Fruit fly (Drosophila melanogaster) whole organism, embryonic: ENCODE data around the gene Dlip1.

Experiments used
- CG10209 ChIP-seq: fragments of 200-800 bp; sonication (Bioruptor generic); optimal IDR thresholded peaks from 3 replicates; lab custom pipeline; 2017; ENCODE audit warnings: missing biosample characterization, mild to moderate bottlenecking, missing genetic modification characterization, missing genetic modification reagents
- CG16779 ChIP-seq: fragments of 200-800 bp; sonication (Bioruptor generic); IDR thresholded peaks from 2 replicates; pipeline ENCODE4 v1.3.6; 2022; ENCODE audit warnings: missing biosample characterization, missing genetic modification characterization
- CG17359 ChIP-seq: fragments of 200-800 bp; sonication (Bioruptor generic); optimal IDR thresholded peaks from 3 replicates; lab custom pipeline; 2018; ENCODE audit warnings: missing biosample characterization, mild to moderate bottlenecking, missing genetic modification characterization, moderate library complexity
- CG6272 ChIP-seq: fragments of 200-800 bp; sonication (Bioruptor generic); IDR thresholded peaks from 2 replicates; pipeline ENCODE4 v1.3.6; 2022; ENCODE audit warnings: missing biosample characterization, missing genetic modification characterization
- CG7987 ChIP-seq: fragments of 200-800 bp; sonication (Bioruptor generic); optimal IDR thresholded peaks from 2 replicates; lab custom pipeline; 2018; ENCODE audit warnings: missing biosample characterization, mild to moderate bottlenecking, missing genetic modification characterization, moderate library complexity
- Dbx ChIP-seq: fragments of 200-800 bp; sonication (Bioruptor generic); IDR thresholded peaks from 3 replicates; pipeline ENCODE4 v1.3.6; 2022; ENCODE audit warnings: missing biosample characterization, missing genetic modification characterization
- MESR4 ChIP-seq: fragments of 200-800 bp; sonication (Bioruptor generic); optimal IDR thresholded peaks from 2 replicates; lab custom pipeline; 2018; ENCODE audit warnings: missing biosample characterization, mild to moderate bottlenecking, missing genetic modification characterization, moderate library complexity
- cad ChIP-seq: fragments of >200 bp; optimal IDR thresholded peaks from 2 replicates; lab custom pipeline; 2017; ENCODE audit warnings: missing biosample characterization, missing genetic modification characterization
- caup ChIP-seq: fragments of 200-800 bp; sonication (Bioruptor generic); optimal IDR thresholded peaks from 3 replicates; lab custom pipeline; 2017; ENCODE audit warnings: missing biosample characterization, mild to moderate bottlenecking, missing genetic modification characterization, moderate library complexity; ENCODE audit not compliant: severe bottlenecking
- esg ChIP-seq: fragments of 200-800 bp; sonication (Bioruptor generic); conservative IDR thresholded peaks from 2 replicates; pipeline ENCODE4 v1.3.6; 2022; ENCODE audit warnings: missing biosample characterization, missing genetic modification characterization
- kay ChIP-seq: fragments of 200-800 bp; sonication (Bioruptor generic); optimal IDR thresholded peaks from 2 replicates; lab custom pipeline; 2016; ENCODE audit warnings: missing biosample characterization, missing genetic modification characterization
- kni ChIP-seq: fragments of 200-800 bp; sonication (Bioruptor generic); optimal IDR thresholded peaks from 3 replicates; lab custom pipeline; 2017; ENCODE audit warnings: mild to moderate bottlenecking, missing biosample characterization, missing genetic modification reagents, missing genetic modification characterization
- psq ChIP-seq: fragments of 200-800 bp; sonication (Bioruptor generic); optimal IDR thresholded peaks from 2 replicates; lab custom pipeline; 2017; ENCODE audit warnings: missing biosample characterization, missing genetic modification characterization

- TF ChIP-seq Dbx (GFP tag; lab: Robert Waterston, UW), result no peak
- no peak for TF ChIP-seq CG17359 (tag; lab: Kevin White, UChicago)
- TF ChIP-seq kay (GFP tag; lab: Kevin White, UChicago), result no peak
- TF ChIP-seq cad, result peak; percentile 81
- TF ChIP-seq esg, result no peak
- no peak for TF ChIP-seq kni (GFP tag; lab: Kevin White, UChicago)
- TF ChIP-seq CG10209 (GFP tag; lab: Kevin White, UChicago), result no peak
- no peak for TF ChIP-seq CG16779
- TF ChIP-seq CG7987 (GFP tag; lab: Kevin White, UChicago), result no peak
- no peak for TF ChIP-seq CG6272
- no peak for TF ChIP-seq caup (GFP tag; lab: Kevin White, UChicago)
- no peak for TF ChIP-seq psq (GFP tag; lab: Kevin White, UChicago)
- TF ChIP-seq MESR4 (GFP tag; lab: Kevin White, UChicago), result no peak
Observed at dm6 chrX:9129436-9129835, 29.0 kb upstream of the Dlip1 start.
